Worm (Caenorhabditis elegans) whole organism, early embryonic: Measurements from ENCODE around the gene gst-39.

Experiments
- B0310.2 ChIP-seq: sonication (generic microtip); optimal IDR thresholded peaks from 2 replicates; lab custom pipeline; 2016; ENCODE audit warnings: mild to moderate bottlenecking, missing genetic modification characterization, missing compliant biosample characterization
- aly-1 ChIP-seq: sonication (generic microtip); optimal IDR thresholded peaks from 2 replicates; lab custom pipeline; 2016; ENCODE audit warnings: missing genetic modification characterization, missing compliant biosample characterization
- ama-1 ChIP-seq: fragments of 150-350 bp; optimal IDR thresholded peaks from 2 replicates; lab custom pipeline; 2014
- ceh-13 ChIP-seq: fragments of 200-800 bp; sonication (Bioruptor generic); optimal IDR thresholded peaks from 2 replicates; lab custom pipeline; 2018; ENCODE audit warnings: mild to moderate bottlenecking, missing genetic modification characterization, missing compliant biosample characterization
- ceh-36 ChIP-seq: sonication (generic microtip); optimal IDR thresholded peaks from 2 replicates; lab custom pipeline; 2016; ENCODE audit warnings: missing genetic modification characterization, inconsistent platforms, missing compliant biosample characterization
- flt-1 ChIP-seq: fragments of 200-800 bp; sonication (Bioruptor generic); IDR thresholded peaks from 2 replicates; pipeline ENCODE4 v1.3.6; 2022; ENCODE audit warnings: missing genetic modification characterization, missing compliant biosample characterization
- hmbx-1 ChIP-seq: sonication (generic microtip); optimal IDR thresholded peaks from 2 replicates; lab custom pipeline; 2016; ENCODE audit warnings: mild to moderate bottlenecking, missing genetic modification characterization, missing compliant biosample characterization
- pes-1 ChIP-seq: fragments of 200-800 bp; sonication (Bioruptor generic); IDR thresholded peaks from 2 replicates; pipeline ENCODE4 v1.3.6; 2022; ENCODE audit warnings: missing genetic modification reagents, missing genetic modification characterization, missing compliant biosample characterization
- scrt-1 ChIP-seq: fragments of 200-800 bp; sonication (Bioruptor generic); IDR thresholded peaks from 2 replicates; pipeline ENCODE4 v1.3.6; 2022; ENCODE audit warnings: missing genetic modification characterization, missing compliant biosample characterization
- sea-1 ChIP-seq: fragments of 200-800 bp; sonication (Bioruptor generic); conservative IDR thresholded peaks from 2 replicates; pipeline ENCODE4 v1.3.6; 2022; ENCODE audit warnings: missing genetic modification characterization, missing compliant biosample characterization
- tbx-11 ChIP-seq: fragments of 200-800 bp; sonication (Bioruptor generic); IDR thresholded peaks from 2 replicates; pipeline ENCODE4 v1.3.6; 2022; ENCODE audit warnings: missing genetic modification characterization, missing compliant biosample characterization
- tbx-37 ChIP-seq: fragments of 200-800 bp; sonication (Bioruptor generic); conservative IDR thresholded peaks from 2 replicates; pipeline ENCODE4 v1.3.6; 2022; ENCODE audit warnings: missing genetic modification reagents, missing genetic modification characterization, missing compliant biosample characterization
- tra-4 ChIP-seq: sonication (generic microtip); optimal IDR thresholded peaks from 2 replicates; lab custom pipeline; 2017; ENCODE audit warnings: missing genetic modification characterization, missing compliant biosample characterization

DNA sequence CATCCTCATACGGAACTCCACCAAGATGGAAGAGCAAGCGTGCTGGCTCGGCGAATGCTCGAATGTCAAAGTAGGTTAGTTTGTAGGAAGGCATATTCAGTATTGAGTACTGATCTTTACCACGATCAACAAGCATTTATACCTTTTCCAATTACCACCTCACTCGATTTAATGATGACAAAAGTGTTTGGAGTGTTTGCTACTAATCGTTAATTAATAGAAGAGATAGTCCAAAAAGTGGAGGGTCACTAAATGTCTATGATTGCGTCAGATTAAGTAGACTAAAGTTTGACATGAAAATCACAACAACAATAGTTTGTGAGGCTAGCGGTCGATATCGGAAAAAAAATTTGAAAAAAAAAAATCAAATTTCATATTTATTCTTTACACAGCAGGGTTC lies 11.4 kb upstream of the gst-39 start, which contains the start of gene gst-34:
- TF ChIP-seq ama-1 (no peak), tbx-37 (no peak), sea-1 (GFP tag; lab: Robert Waterston, UW) (no peak), ceh-36 (tag; lab: Kevin White, UChicago) (no peak), pes-1 (GFP tag; lab: Robert Waterston, UW) (no peak), B0310.2 (tag; lab: Kevin White, UChicago) (no peak), ceh-13 (GFP tag; lab: Kevin White, UChicago) (no peak), scrt-1 (GFP tag; lab: Robert Waterston, UW) (no peak), tra-4 (no peak), hmbx-1 (no peak), aly-1 (tag; lab: Kevin White, UChicago) (no peak), tbx-11 (no peak), flt-1 (GFP tag; lab: Robert Waterston, UW) (no peak)
